Fruit fly (Drosophila melanogaster): Measurements from ENCODE around the gene EndoA.

DNA sequence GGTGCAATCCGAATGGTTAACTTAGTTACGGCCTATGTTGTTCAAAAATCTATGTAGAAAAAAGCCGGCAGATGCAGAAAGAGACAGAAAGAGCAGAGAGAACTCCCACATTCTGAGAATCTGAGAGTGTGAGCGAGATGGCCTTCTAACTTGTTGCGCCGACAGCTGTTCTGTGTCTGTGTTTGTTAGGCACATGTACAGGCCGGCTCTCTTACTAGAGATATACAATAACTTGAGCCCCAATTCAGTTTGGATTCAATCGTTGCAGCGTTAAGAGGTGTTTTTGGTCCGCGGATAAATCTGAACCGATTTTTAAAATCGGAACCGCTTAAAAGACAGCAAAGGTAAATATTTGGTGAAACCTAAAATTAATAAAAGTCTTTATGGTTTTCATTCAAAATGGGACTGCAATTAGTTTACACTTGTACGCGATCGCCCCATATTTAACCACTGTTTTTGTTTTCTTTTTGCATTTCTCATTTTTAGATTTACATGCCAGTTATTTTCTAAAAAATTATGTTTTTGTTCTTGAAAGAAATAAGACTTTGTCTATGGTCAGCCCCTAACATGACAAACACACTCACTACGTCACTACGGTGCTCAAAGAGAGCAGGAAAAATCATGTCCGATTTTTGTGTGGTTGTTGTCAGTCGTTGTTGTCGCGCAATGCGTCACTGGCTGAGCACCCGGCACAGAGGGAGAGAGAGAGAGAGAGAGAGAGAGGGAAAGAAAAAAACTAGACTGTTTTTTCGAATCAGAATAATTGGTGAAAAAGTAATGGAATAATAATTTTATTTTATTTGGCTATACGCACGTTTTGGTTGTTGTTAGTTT is 17.6 kb downstream of the EndoA start:
- TF ChIP-seq ato (GFP tag; IDR thresholded peaks at IDR 0.05; ENCODE audit: partially characterized antibody) = 0 out of 2 replicates have a peak, but pooled peaks have one; percentile 9
- no peak for TF ChIP-seq hbn (GFP tag; IDR thresholded peaks at IDR 0.05; ENCODE audit: partially characterized antibody)
- no peak for TF ChIP-seq CG2202 (tag; optimal IDR thresholded peaks at IDR 0.05)
- no peak for TF ChIP-seq gfzf (GFP tag; optimal IDR thresholded peaks at IDR 0.05)
- peak; percentile 70 for TF ChIP-seq Med (GFP tag)
- TF ChIP-seq CG31441 (GFP tag; IDR thresholded peaks at IDR 0.05) = no peak
- TF ChIP-seq pfk (GFP tag; optimal IDR thresholded peaks at IDR 0.05) = no peak
- TF ChIP-seq CG6683 (GFP tag; optimal IDR thresholded peaks at IDR 0.05) = no peak
- no peak for TF ChIP-seq jing (GFP tag; optimal IDR thresholded peaks at IDR 0.05)
- TF ChIP-seq CG1832 (GFP tag; optimal IDR thresholded peaks at IDR 0.05) = peak; percentile 83
- no peak for TF ChIP-seq CG8359 (GFP tag; optimal IDR thresholded peaks at IDR 0.05; ENCODE audit: borderline replicate concordance)
- TF ChIP-seq wek (GFP tag; optimal IDR thresholded peaks at IDR 0.05) = no peak
- TF ChIP-seq MESR4 (GFP tag; optimal IDR thresholded peaks at IDR 0.05) = no peak

All from whole organism, embryonic.